Fruit fly (Drosophila melanogaster): ENCODE data around the gene Rfk.

Gene Rfk

DNA sequence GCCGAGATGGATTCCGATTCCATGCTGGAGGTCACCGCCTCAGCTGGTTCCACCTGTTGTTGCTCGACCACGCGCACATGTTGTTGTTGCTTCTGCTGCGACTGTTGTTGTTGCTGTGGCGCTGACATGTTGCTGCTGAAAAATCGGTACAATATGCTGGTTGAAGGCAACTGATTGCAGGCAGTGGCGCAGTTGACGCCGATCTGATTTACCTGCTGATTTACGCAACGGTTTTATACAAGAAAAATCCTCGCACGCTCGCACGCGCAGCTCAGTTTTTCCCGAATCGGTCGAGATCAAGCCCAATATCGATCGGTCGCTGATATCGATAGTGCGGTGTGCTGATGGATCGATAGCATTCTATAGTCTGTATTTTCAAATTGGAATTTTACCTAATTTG is 1.6 kb downstream of the Rfk start, which contains the start of gene Prat (continued):
- TF ChIP-seq CG18619 (GFP tag; optimal IDR thresholded peaks at IDR 0.05): no peak
- no peak for TF ChIP-seq Doc2 (GFP tag; IDR thresholded peaks at IDR 0.05)
- TF ChIP-seq sima (GFP tag; optimal IDR thresholded peaks at IDR 0.05): no peak
- TF ChIP-seq Ada2b (GFP tag; IDR thresholded peaks at IDR 0.05): no peak
- TF ChIP-seq HmgZ (tag; optimal IDR thresholded peaks at IDR 0.05): peak; percentile 35
- no peak for TF ChIP-seq D19B (GFP tag; optimal IDR thresholded peaks at IDR 0.05)
- no peak for TF ChIP-seq MTF-1 (GFP tag; optimal IDR thresholded peaks at IDR 0.05; ENCODE audit: borderline replicate concordance)
- TF ChIP-seq CG6854 (GFP tag; optimal IDR thresholded peaks at IDR 0.05): no peak
- TF ChIP-seq CG4360 (GFP tag; IDR thresholded peaks at IDR 0.05): peak; percentile 96
- TF ChIP-seq CG18476 (GFP tag; optimal IDR thresholded peaks at IDR 0.05): no peak
- no peak for TF ChIP-seq CG1529 (GFP tag; optimal IDR thresholded peaks at IDR 0.05)
- TF ChIP-seq kni (GFP tag; optimal IDR thresholded peaks at IDR 0.05): no peak
- no peak for TF ChIP-seq CG9876 (GFP tag; optimal IDR thresholded peaks at IDR 0.05)
- no peak for TF ChIP-seq CG30431 (GFP tag; optimal IDR thresholded peaks at IDR 0.05)
- TF ChIP-seq Taf1 (GFP tag; IDR thresholded peaks at IDR 0.05): no peak
- no peak for TF ChIP-seq Lpt (GFP tag; optimal IDR thresholded peaks at IDR 0.05)
- TF ChIP-seq Hmx (GFP tag; optimal IDR thresholded peaks at IDR 0.05): no peak
- no peak for TF ChIP-seq CG7745 (tag; optimal IDR thresholded peaks at IDR 0.05)
- no peak for TF ChIP-seq Eip74EF (GFP tag; optimal IDR thresholded peaks at IDR 0.05)
- TF ChIP-seq Chrac-16 (GFP tag; optimal IDR thresholded peaks at IDR 0.05): no peak
- TF ChIP-seq Kr (GFP tag; optimal IDR thresholded peaks at IDR 0.05): no peak
- TF ChIP-seq CG31365 (tag; optimal IDR thresholded peaks at IDR 0.05): no peak
- peak; percentile 78 for TF ChIP-seq Dll (GFP tag; IDR thresholded peaks at IDR 0.05; ENCODE audit: partially characterized antibody)
- no peak for TF ChIP-seq pros (GFP tag; optimal IDR thresholded peaks at IDR 0.05)
- no peak for TF ChIP-seq fd96Cb (tag; optimal IDR thresholded peaks at IDR 0.05)
- no peak for TF ChIP-seq Xrp1 (GFP tag; IDR thresholded peaks at IDR 0.05)
- peak; percentile 69 for TF ChIP-seq Doc3 (GFP tag; IDR thresholded peaks at IDR 0.05; ENCODE audit: partially characterized antibody)
- TF ChIP-seq CG10959 (GFP tag; IDR thresholded peaks at IDR 0.05): no peak
- TF ChIP-seq ab (GFP tag; optimal IDR thresholded peaks at IDR 0.05): no peak
- TF ChIP-seq ind (GFP tag; optimal IDR thresholded peaks at IDR 0.05): no peak
- no peak for TF ChIP-seq mirr (GFP tag; optimal IDR thresholded peaks at IDR 0.05)
- no peak for TF ChIP-seq Drgx (GFP tag; IDR thresholded peaks at IDR 0.05)
- TF ChIP-seq hth (optimal IDR thresholded peaks at IDR 0.05): no peak
- peak; percentile 30 for TF ChIP-seq Fer1 (GFP tag; optimal IDR thresholded peaks at IDR 0.05)
- TF ChIP-seq h (optimal IDR thresholded peaks at IDR 0.05): no peak
- TF ChIP-seq Oaz (GFP tag; IDR thresholded peaks at IDR 0.05): no peak
- no peak for TF ChIP-seq abd-A (tag; optimal IDR thresholded peaks at IDR 0.05)
- TF ChIP-seq bbx (GFP tag; IDR thresholded peaks at IDR 0.05; ENCODE audit: partially characterized antibody): peak; percentile 80
- no peak for TF ChIP-seq CG16779 (GFP tag; IDR thresholded peaks at IDR 0.05)
- TF ChIP-seq her (GFP tag; optimal IDR thresholded peaks at IDR 0.05): no peak
- no peak for TF ChIP-seq CG12391 (tag; optimal IDR thresholded peaks at IDR 0.05)
- TF ChIP-seq run (tag; optimal IDR thresholded peaks at IDR 0.05): no peak
- no peak for TF ChIP-seq Trl (optimal IDR thresholded peaks at IDR 0.05)
- no peak for TF ChIP-seq Trl (GFP tag; optimal IDR thresholded peaks at IDR 0.05)
- no peak for TF ChIP-seq grau (tag; optimal IDR thresholded peaks at IDR 0.05)
- TF ChIP-seq CG3726 (GFP tag; IDR thresholded peaks at IDR 0.05): no peak
- no peak for TF ChIP-seq CG8924 (tag; optimal IDR thresholded peaks at IDR 0.05)
- peak; percentile 97 for TF ChIP-seq kah (GFP tag; optimal IDR thresholded peaks at IDR 0.05)
- TF ChIP-seq zfh2 (GFP tag; optimal IDR thresholded peaks at IDR 0.05): no peak
- no peak for TF ChIP-seq otp (GFP tag; IDR thresholded peaks at IDR 0.05)
- no peak for TF ChIP-seq gro (GFP tag; optimal IDR thresholded peaks at IDR 0.05)
- TF ChIP-seq Hr51 (GFP tag; optimal IDR thresholded peaks at IDR 0.05): no peak
- peak; percentile 64 for TF ChIP-seq inv (GFP tag; IDR thresholded peaks at IDR 0.05; ENCODE audit: partially characterized antibody)
